Fruit fly (Drosophila melanogaster): ENCODE data around the gene CG9921.

DNA sequence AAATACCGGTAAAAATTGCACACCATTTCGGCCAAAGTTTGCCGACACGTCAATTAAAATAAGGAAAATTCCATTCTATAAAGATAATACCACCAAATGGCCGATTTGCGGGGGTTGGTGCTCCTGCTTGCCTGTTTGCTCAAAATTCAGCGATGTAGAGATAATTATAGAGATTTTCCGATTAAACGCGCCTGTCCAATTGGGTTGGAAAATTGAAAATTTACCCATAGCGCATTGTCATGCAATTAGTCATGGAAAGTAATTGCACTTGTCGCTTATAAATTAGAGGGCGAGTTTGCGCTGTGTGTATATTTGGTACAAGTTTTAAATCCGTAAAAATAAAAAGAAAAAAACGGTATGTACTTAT lies 13.9 kb downstream of the CG9921 start:
- TF ChIP-seq psq (optimal IDR thresholded peaks at IDR 0.05) (no peak), insv (optimal IDR thresholded peaks at IDR 0.05) (no peak), Sin3A (optimal IDR thresholded peaks at IDR 0.05) (no peak), ttk (optimal IDR thresholded peaks at IDR 0.05) (no peak), h (optimal IDR thresholded peaks at IDR 0.05) (no peak)
